Worm (Caenorhabditis elegans) whole organism, mixed stage, embryonic: ENCODE measurements around the gene nhr-13.

Source experiments
- bed-3 ChIP-seq: fragments of 200-800 bp; sonication (Bioruptor generic); optimal IDR thresholded peaks from 3 replicates; lab custom pipeline; 2018; ENCODE audit warnings: mild to moderate bottlenecking, missing genetic modification characterization, moderate library complexity, missing compliant biosample characterization
- cnd-1 ChIP-seq: fragments of 200-800 bp; sonication (Bioruptor generic); optimal IDR thresholded peaks from 2 replicates; lab custom pipeline; 2018; ENCODE audit warnings: mild to moderate bottlenecking, missing genetic modification characterization, missing compliant biosample characterization
- flh-1 ChIP-seq: fragments of 200-800 bp; sonication (Bioruptor generic); optimal IDR thresholded peaks from 2 replicates; lab custom pipeline; 2018; ENCODE audit warnings: mild to moderate bottlenecking, missing genetic modification characterization, moderate library complexity, missing compliant biosample characterization
- nhr-12 ChIP-seq: fragments of 150-350 bp; optimal IDR thresholded peaks from 2 replicates; lab custom pipeline; 2014; ENCODE audit warnings: missing biosample characterization, missing genetic modification characterization
- nhr-237 ChIP-seq: fragments of 150-350 bp; optimal IDR thresholded peaks from 2 replicates; lab custom pipeline; 2014; ENCODE audit warnings: missing biosample characterization, missing genetic modification characterization
- unc-62 ChIP-seq: fragments of 150-350 bp; optimal IDR thresholded peaks from 2 replicates; lab custom pipeline; 2014; ENCODE audit warnings: missing biosample characterization, missing genetic modification reagents, missing genetic modification characterization

DNA sequence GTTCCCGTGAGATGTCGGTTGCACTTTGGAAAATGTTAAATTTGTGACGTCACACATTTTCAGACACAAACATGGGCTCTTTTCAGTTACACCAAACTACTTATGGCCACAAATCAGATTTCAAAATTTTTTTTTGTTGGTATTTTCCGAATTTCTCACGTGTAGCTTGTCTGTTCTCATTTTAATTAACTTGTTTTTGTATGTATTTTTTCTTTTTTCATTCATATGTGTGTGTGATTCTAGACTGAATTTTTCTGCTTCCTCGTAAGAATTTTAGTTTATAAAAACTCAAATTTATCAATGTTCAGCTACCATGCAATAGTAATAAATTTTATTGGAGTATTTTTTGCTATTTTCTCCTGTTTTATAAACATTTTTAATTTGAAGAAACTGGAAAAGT is 35.5 kb upstream of the nhr-13 start, which contains the start of gene srbc-22:
- TF ChIP-seq unc-62 (GFP tag; lab: Kevin White, UChicago): no peak
- no peak for TF ChIP-seq bed-3
- no peak for TF ChIP-seq nhr-12 (tag; lab: Kevin White, UChicago)
- TF ChIP-seq nhr-237 (tag; lab: Kevin White, UChicago): no peak
- no peak for TF ChIP-seq flh-1 (GFP tag; lab: Kevin White, UChicago)
- no peak for TF ChIP-seq cnd-1 (tag; lab: Kevin White, UChicago)
